Worm (Caenorhabditis elegans) whole organism, L1 larva: ENCODE measurements around the gene C26D10.3.

Experiments
- C34B4.2 ChIP-seq: sonication (generic microtip); optimal IDR thresholded peaks from 2 replicates; lab custom pipeline; 2017; ENCODE audit warnings: mild to moderate bottlenecking, missing genetic modification characterization, missing compliant biosample characterization
- Y116A8C.19 ChIP-seq: sonication (generic microtip); optimal IDR thresholded peaks from 2 replicates; lab custom pipeline; 2016; ENCODE audit warnings: missing compliant biosample characterization, missing genetic modification characterization, borderline replicate concordance
- alr-1 ChIP-seq: fragments of 200-800 bp; sonication (Bioruptor generic); optimal IDR thresholded peaks from 2 replicates; lab custom pipeline; 2018; ENCODE audit warnings: borderline replicate concordance, mild to moderate bottlenecking, missing genetic modification characterization, missing compliant biosample characterization
- aly-2 ChIP-seq: fragments of 150-350 bp; optimal IDR thresholded peaks from 2 replicates; lab custom pipeline; 2014; ENCODE audit warnings: missing biosample characterization, missing genetic modification characterization
- ceh-82 ChIP-seq, 3 experiments: fragments of 150-350 bp in 1 of 3; sonication (generic microtip) in 2 of 3; optimal IDR thresholded peaks; 2 replicates each; lab custom pipeline; 2014 to 2017; ENCODE audit warnings: missing biosample characterization in 3 of 3, missing genetic modification characterization in 3 of 3
- ces-1 ChIP-seq: fragments of 150-350 bp; optimal IDR thresholded peaks from 2 replicates; lab custom pipeline; 2014; ENCODE audit warnings: missing biosample characterization, missing genetic modification reagents, missing genetic modification characterization
- dpl-1 ChIP-seq, 3 experiments: fragments of 150-350 bp in 2 of 3; sonication (generic microtip) in 1 of 3; optimal IDR thresholded peaks; 2 replicates each; lab custom pipeline; 2014 to 2017; ENCODE audit warnings: missing biosample characterization in 3 of 3, missing genetic modification characterization in 3 of 3, missing genetic modification reagents in 3 of 3
- dsc-1 ChIP-seq: sonication (generic microtip); optimal IDR thresholded peaks from 2 replicates; lab custom pipeline; 2016; ENCODE audit warnings: mild to moderate bottlenecking, missing genetic modification characterization, missing compliant biosample characterization
- efl-1 ChIP-seq, 4 experiments: fragments of 150-350 bp; optimal IDR thresholded peaks in 3 of 4; peaks in 1 of 4; 1 replicate in 1 of 4; 2 replicates in 3 of 4; lab custom pipeline; 2014; ENCODE audit warnings: missing biosample characterization in 2 of 4, missing genetic modification characterization in 2 of 4, missing genetic modification reagents in 2 of 4
- egl-13 ChIP-seq: sonication (generic microtip); optimal IDR thresholded peaks from 2 replicates; lab custom pipeline; 2016; ENCODE audit warnings: missing genotype, missing genetic modification reagents, missing genetic modification characterization, missing compliant biosample characterization
- elt-2 ChIP-seq: sonication (generic microtip); optimal IDR thresholded peaks from 2 replicates; lab custom pipeline; 2016; ENCODE audit warnings: missing genetic modification characterization, mild to moderate bottlenecking, inconsistent platforms, missing compliant biosample characterization, missing genetic modification reagents
- fos-1 ChIP-seq: fragments of 150-350 bp; optimal IDR thresholded peaks from 2 replicates; lab custom pipeline; 2014; ENCODE audit warnings: missing biosample characterization, missing genetic modification characterization
- grh-1 ChIP-seq: fragments of 200-800 bp; sonication (Bioruptor generic); IDR thresholded peaks from 2 replicates; pipeline ENCODE4 v1.3.6; 2022; ENCODE audit warnings: missing genetic modification reagents, missing genetic modification characterization, missing compliant biosample characterization
- isw-1 ChIP-seq: fragments of 200-800 bp; sonication (Bioruptor generic); IDR thresholded peaks from 2 replicates; pipeline ENCODE4 v1.3.6; 2022; ENCODE audit warnings: missing genetic modification characterization, missing compliant biosample characterization
- lin-13 ChIP-seq: fragments of 150-350 bp; optimal IDR thresholded peaks from 2 replicates; lab custom pipeline; 2014; ENCODE audit warnings: missing biosample characterization, missing genetic modification reagents, missing genetic modification characterization
- lin-14 ChIP-seq: fragments of 200-800 bp; sonication (Bioruptor generic); optimal IDR thresholded peaks from 2 replicates; lab custom pipeline; 2018; ENCODE audit warnings: mild to moderate bottlenecking, missing genetic modification characterization, moderate library complexity, missing compliant biosample characterization
- lin-15B ChIP-seq: fragments of 150-350 bp; sonication (generic microtip); optimal IDR thresholded peaks from 3 replicates; lab custom pipeline; 2014; ENCODE audit warnings: missing biosample characterization, missing genetic modification characterization
- lin-35 ChIP-seq, 2 experiments: fragments of 150-350 bp; optimal IDR thresholded peaks; 2 replicates each; lab custom pipeline; 2014; ENCODE audit warnings: missing biosample characterization in 2 of 2, missing genetic modification characterization in 2 of 2, missing genetic modification reagents in 2 of 2
- mdl-1 ChIP-seq, 2 experiments: fragments of 150-350 bp; optimal IDR thresholded peaks; 2 replicates each; lab custom pipeline; 2014 to 2017; ENCODE audit warnings: missing biosample characterization in 2 of 2, missing genetic modification characterization in 2 of 2, inconsistent platforms in 1 of 2
- nhr-19 ChIP-seq: fragments of 200-800 bp; sonication (Bioruptor generic); conservative IDR thresholded peaks from 2 replicates; pipeline ENCODE4 v1.3.6; 2022; ENCODE audit warnings: missing genetic modification characterization, missing compliant biosample characterization
- nhr-28 ChIP-seq: fragments of 150-350 bp; optimal IDR thresholded peaks from 2 replicates; lab custom pipeline; 2014; ENCODE audit warnings: missing biosample characterization, missing genetic modification characterization
- nhr-47 ChIP-seq: sonication (generic microtip); optimal IDR thresholded peaks from 2 replicates; lab custom pipeline; 2016; ENCODE audit warnings: mild to moderate bottlenecking, missing genetic modification characterization, moderate library complexity, missing compliant biosample characterization
- nhr-71 ChIP-seq: sonication (generic microtip); optimal IDR thresholded peaks from 2 replicates; lab custom pipeline; 2016; ENCODE audit warnings: mild to moderate bottlenecking, missing genetic modification characterization, moderate library complexity, missing compliant biosample characterization
- nhr-76 ChIP-seq: sonication (generic microtip); optimal IDR thresholded peaks from 2 replicates; lab custom pipeline; 2017; ENCODE audit warnings: missing biosample characterization, missing genetic modification characterization
- nhr-90 ChIP-seq: sonication (generic microtip); optimal IDR thresholded peaks from 2 replicates; lab custom pipeline; 2016; ENCODE audit warnings: mild to moderate bottlenecking, missing genetic modification characterization, missing compliant biosample characterization; ENCODE audit not compliant: poor library complexity
- pax-3 ChIP-seq: fragments of 200-800 bp; sonication (Bioruptor generic); optimal IDR thresholded peaks from 2 replicates; lab custom pipeline; 2018; ENCODE audit warnings: mild to moderate bottlenecking, missing genetic modification characterization, moderate library complexity, missing compliant biosample characterization
- skn-1 ChIP-seq: fragments of 150-350 bp; optimal IDR thresholded peaks from 2 replicates; lab custom pipeline; 2014; ENCODE audit warnings: missing biosample characterization, missing genetic modification characterization
- snpc-4 ChIP-seq: fragments of 150-350 bp; optimal IDR thresholded peaks from 2 replicates; lab custom pipeline; 2014; ENCODE audit warnings: missing biosample characterization, missing genetic modification characterization
- sox-4 ChIP-seq: sonication (generic microtip); optimal IDR thresholded peaks from 2 replicates; lab custom pipeline; 2016; ENCODE audit warnings: missing genetic modification characterization, missing compliant biosample characterization
- unc-130 ChIP-seq: fragments of 150-350 bp; optimal IDR thresholded peaks from 2 replicates; lab custom pipeline; 2017; ENCODE audit warnings: missing biosample characterization, missing genetic modification characterization, inconsistent platforms
- unc-30 ChIP-seq: sonication (generic microtip); optimal IDR thresholded peaks from 2 replicates; lab custom pipeline; 2017; ENCODE audit warnings: missing biosample characterization, missing genetic modification characterization
- unc-86 ChIP-seq: sonication (generic microtip); optimal IDR thresholded peaks from 2 replicates; lab custom pipeline; 2016; ENCODE audit warnings: missing genetic modification characterization, missing compliant biosample characterization
- ztf-11 ChIP-seq, 2 experiments: sonication (generic microtip); optimal IDR thresholded peaks; 2 replicates each; lab custom pipeline; 2016 to 2017; ENCODE audit warnings: missing genetic modification characterization in 2 of 2, missing biosample characterization in 1 of 2, missing compliant biosample characterization in 1 of 2
- ztf-4 ChIP-seq: fragments of 150-350 bp; optimal IDR thresholded peaks from 2 replicates; lab custom pipeline; 2014; ENCODE audit warnings: missing biosample characterization, missing genetic modification characterization

C26D10.3 gene

DNA sequence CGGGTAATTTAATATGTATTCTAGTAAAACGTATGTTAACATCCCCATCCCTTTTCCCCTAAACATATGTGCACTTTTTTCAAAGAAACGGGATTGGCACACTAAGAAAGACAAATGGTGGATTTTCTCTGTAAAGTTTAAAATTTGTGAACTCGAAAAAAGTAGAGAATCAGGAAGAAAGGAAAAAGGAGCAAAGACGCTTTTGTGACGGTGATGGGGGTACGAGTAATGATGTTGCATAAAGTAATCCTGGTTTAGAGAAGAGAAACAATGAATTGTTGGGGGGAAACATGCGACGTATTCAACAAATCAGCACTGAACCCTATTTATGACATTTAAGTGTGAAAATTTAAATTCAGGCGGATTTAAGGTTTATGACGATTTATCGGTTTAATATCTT is 13.7 kb upstream of the C26D10.3 start:
- TF ChIP-seq nhr-76 (tag; lab: Kevin White, UChicago) = no peak
- no peak for TF ChIP-seq efl-1 (optimal IDR thresholded peaks at IDR 0.05; lab: Kevin White, UChicago)
- TF ChIP-seq efl-1 (GFP tag; optimal IDR thresholded peaks at IDR 0.05 in 1 of 2; lab: Kevin White, UChicago) = no peak

DNA sequence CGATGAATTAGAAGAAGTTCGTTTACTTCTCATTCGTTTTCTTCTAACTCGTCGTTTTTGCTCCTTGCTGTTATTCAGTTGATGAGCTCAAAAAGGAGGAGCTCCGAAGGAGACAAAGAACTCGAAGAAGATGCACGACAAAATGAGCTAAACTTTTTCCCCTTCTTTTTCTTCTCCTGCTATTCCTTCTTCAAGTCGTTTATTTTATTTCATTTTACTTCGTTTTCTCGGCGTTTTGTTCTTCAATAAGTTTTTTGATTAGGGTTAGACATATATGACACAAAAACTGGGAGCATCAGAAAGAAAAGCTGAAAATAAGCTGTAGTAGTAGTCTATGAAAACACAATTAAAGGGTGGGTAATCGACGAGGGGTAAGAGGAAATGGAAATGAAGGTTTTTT is 13.2 kb upstream of the C26D10.3 start:
- TF ChIP-seq lin-14 (GFP tag; lab: Kevin White, UChicago) (peak; percentile 2), unc-130 (tag; lab: Kevin White, UChicago) (no peak)

DNA sequence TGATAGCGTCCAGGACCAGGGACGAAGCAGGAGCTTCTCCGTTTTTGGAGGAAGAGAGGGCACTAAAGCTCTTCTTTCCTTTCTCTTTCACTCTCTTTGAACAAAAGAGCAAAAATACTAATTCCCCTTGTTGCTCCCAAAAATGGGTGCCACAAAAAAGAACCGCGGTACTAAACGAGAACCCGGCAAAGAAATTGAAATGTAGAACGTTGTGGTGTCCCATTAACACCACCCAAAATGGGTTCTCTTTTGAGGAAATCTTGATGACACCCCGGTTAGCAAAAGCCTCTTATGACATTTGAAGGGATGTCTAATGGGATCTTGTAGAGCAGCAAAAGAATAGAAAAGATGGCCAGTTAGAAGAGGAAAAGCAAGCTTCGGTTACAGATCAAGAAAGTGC is 10.4 kb upstream of the C26D10.3 start:
- TF ChIP-seq snpc-4 (tag; lab: Kevin White, UChicago) = no peak
- TF ChIP-seq nhr-71 = no peak
- no peak for TF ChIP-seq ztf-4
- TF ChIP-seq ceh-82 (tag; optimal IDR thresholded peaks at IDR 0.05; lab: Kevin White, UChicago) = no peak
- TF ChIP-seq mdl-1 (tag; optimal IDR thresholded peaks at IDR 0.05; lab: Kevin White, UChicago) = no peak
- no peak for TF ChIP-seq unc-30
- no peak for TF ChIP-seq ces-1
- TF ChIP-seq aly-2 = no peak

DNA sequence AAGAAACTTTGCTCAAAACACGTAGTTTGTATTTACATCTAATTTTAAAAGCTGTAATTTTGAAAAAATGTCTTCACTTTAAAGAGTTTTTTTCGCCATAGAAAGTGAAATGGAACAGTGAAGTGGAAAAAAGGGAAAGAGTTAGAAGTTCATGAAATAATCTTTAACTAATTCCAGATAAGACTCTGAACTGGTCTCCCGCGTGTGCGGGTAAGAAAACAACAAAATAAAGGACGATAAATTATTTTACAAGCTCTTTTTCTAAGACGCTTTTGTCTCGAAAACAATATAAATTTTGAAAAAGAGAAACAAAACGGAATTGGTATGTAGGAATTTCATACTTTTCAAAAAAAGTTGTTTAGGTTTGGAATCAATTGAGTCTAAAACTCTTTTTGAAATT is 8.5 kb upstream of the C26D10.3 start:
- TF ChIP-seq ceh-82 (tag; optimal IDR thresholded peaks at IDR 0.05; lab: Kevin White, UChicago) (no peak), Y116A8C.19 (tag; lab: Kevin White, UChicago) (no peak), lin-13 (GFP tag; lab: Kevin White, UChicago) (no peak), ztf-11 (tag; optimal IDR thresholded peaks at IDR 0.05; lab: Kevin White, UChicago) (no peak), nhr-28 (tag; lab: Kevin White, UChicago) (no peak), nhr-19 (no peak), C34B4.2 (tag; lab: Kevin White, UChicago) (no peak), nhr-71 (no peak), elt-2 (no peak), ztf-4 (no peak), egl-13 (tag; lab: Kevin White, UChicago) (no peak), fos-1 (tag; lab: Kevin White, UChicago) (no peak), nhr-47 (no peak), dpl-1 (GFP tag; optimal IDR thresholded peaks at IDR 0.05; lab: Kevin White, UChicago) (no peak)

DNA sequence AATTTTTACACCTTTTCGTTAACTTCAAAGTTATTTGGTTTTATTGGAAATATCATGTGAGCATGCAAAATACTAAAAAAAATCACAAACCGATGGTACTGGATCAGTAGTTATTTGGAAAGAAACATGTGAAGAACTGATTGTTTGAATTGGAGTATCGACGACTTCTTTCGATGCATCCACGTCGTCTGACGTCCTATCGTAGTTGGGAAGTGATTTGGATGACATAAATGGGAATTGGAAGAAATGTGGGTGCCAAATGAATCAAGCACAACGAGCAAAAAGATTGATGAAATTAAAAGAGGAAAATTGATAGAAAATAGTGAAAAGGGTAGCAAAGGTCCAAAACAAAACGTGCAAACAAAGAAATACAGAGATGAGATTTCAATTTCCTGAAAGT is 3.9 kb upstream of the C26D10.3 start, which contains the start of gene shw-1:
Gene shw-1, minus strand, starts transcription at position 228 of the 400 bp plus-strand sequence.
- TF ChIP-seq efl-1 (optimal IDR thresholded peaks at IDR 0.05; lab: Kevin White, UChicago) = no peak
- TF ChIP-seq efl-1 (GFP tag; optimal IDR thresholded peaks at IDR 0.05 in 1 of 2; lab: Kevin White, UChicago) = peak in 1 of 2 experiments; percentile 67
- TF ChIP-seq skn-1 = no peak
- TF ChIP-seq, all 84 proteins: peak for 1

DNA sequence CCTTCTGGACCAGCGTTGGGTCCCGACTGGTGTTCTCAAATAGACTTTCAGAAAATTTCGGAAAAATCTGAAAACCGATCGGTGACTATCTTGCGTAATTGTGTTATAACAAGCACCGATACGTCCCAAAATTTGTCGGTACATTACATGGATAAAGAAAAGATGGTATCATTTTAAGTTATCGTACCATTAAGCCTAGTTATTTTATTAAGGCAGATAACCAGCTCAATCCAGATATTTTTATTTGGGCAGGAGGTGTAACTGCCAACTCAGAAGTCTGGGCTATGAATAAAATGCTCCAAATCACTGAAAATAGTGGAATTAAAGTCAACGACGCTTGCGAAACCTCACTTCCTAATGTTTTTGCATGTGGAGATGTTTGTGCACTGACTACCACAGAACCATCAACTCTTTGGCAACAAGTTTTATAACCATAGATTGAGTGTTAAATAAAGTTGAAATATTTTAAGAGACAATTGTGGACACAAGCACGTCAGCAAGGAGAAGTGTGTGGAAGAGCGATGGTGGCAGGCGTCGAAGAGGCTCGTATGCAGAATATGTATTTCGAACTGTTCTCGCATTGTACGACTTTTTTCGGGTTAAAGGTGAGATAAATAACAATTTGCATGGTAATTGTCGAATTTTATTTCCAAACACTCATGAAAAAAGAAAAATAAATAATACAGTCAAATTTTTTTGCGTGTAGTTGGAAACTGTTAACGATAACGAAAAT is 1.2 kb downstream of the C26D10.3 start:
- TF ChIP-seq lin-35 (GFP tag; optimal IDR thresholded peaks at IDR 0.05; lab: Kevin White, UChicago) (no peak), nhr-47 (peak; percentile 5)
- TF ChIP-seq, all 84 proteins: peak for 1

DNA sequence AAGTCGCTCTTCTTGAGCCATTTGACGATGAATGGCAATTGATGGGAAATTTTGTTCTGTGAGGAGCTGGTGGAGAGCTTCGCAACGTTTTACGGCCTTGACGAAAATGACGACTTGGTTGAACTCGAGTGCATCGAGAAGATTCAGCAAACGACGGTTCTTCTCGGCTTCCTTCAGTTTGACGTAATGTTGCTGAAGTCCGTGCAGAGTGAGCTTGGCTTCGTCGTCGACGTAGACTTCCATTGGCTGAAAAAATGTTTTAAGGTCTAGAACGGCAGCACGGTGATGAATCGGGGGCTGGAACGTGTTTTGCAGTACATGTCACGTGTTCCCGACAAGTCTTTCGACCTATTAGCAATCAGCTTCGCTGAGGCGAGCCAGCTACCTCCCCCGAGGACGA is 2.3 kb downstream of the C26D10.3 start:
- TF ChIP-seq Y116A8C.19 (tag; lab: Kevin White, UChicago) (no peak), lin-15B (tag; lab: Kevin White, UChicago) (no peak), pax-3 (tag; lab: Kevin White, UChicago) (no peak), dsc-1 (tag; lab: Kevin White, UChicago) (no peak), isw-1 (GFP tag; lab: Robert Waterston, UW) (no peak), ceh-82 (tag; optimal IDR thresholded peaks at IDR 0.05; lab: Kevin White, UChicago) (no peak), nhr-90 (no peak), sox-4 (no peak), alr-1 (no peak), unc-86 (tag; lab: Kevin White, UChicago) (no peak), grh-1 (GFP tag; lab: Robert Waterston, UW) (no peak)
